Fruit fly (Drosophila melanogaster) whole organism, embryonic: ENCODE data around the gene ebd2.

Experiments
- BEAF-32 ChIP-seq: fragments of 200-800 bp; sonication (Bioruptor generic); optimal IDR thresholded peaks from 3 replicates; lab custom pipeline; 2017; ENCODE audit warnings: missing biosample characterization, missing genetic modification characterization, mild to moderate bottlenecking, moderate library complexity, missing genetic modification reagents
- CG11456 ChIP-seq: fragments of 200-800 bp; sonication (Bioruptor generic); IDR thresholded peaks from 3 replicates; pipeline ENCODE4 v1.3.6; 2022; ENCODE audit warnings: missing biosample characterization, missing genetic modification characterization
- CG11504 ChIP-seq: fragments of 200-800 bp; sonication (Bioruptor generic); optimal IDR thresholded peaks from 3 replicates; lab custom pipeline; 2019; ENCODE audit warnings: missing biosample characterization, mild to moderate bottlenecking, missing genetic modification characterization, moderate library complexity
- CG12104 ChIP-seq: fragments of 200-800 bp; sonication (Bioruptor generic); optimal IDR thresholded peaks from 3 replicates; lab custom pipeline; 2016; ENCODE audit warnings: missing biosample characterization, missing genetic modification characterization
- CG12942 ChIP-seq: fragments of 200-800 bp; sonication (Bioruptor generic); optimal IDR thresholded peaks from 3 replicates; lab custom pipeline; 2016; ENCODE audit warnings: missing biosample characterization, missing genetic modification characterization
- CG15479 ChIP-seq: fragments of 200-800 bp; sonication (Bioruptor generic); optimal IDR thresholded peaks from 3 replicates; lab custom pipeline; 2019; ENCODE audit warnings: missing biosample characterization, mild to moderate bottlenecking, missing genetic modification characterization, moderate library complexity
- CG15601 ChIP-seq: fragments of 200-800 bp; sonication (Bioruptor generic); optimal IDR thresholded peaks from 3 replicates; lab custom pipeline; 2019; ENCODE audit warnings: missing biosample characterization, mild to moderate bottlenecking, missing genetic modification characterization, moderate library complexity
- CG1647 ChIP-seq: fragments of 200-800 bp; sonication (Bioruptor generic); optimal IDR thresholded peaks from 3 replicates; lab custom pipeline; 2016; ENCODE audit warnings: missing biosample characterization, missing genetic modification characterization
- CG17328 ChIP-seq: fragments of 200-800 bp; sonication (Bioruptor generic); IDR thresholded peaks from 2 replicates; pipeline ENCODE4 v1.3.6; 2022; ENCODE audit warnings: missing biosample characterization, missing genetic modification characterization
- CG1792 ChIP-seq: fragments of 200-800 bp; sonication (Bioruptor generic); optimal IDR thresholded peaks from 2 replicates; lab custom pipeline; 2016; ENCODE audit warnings: missing biosample characterization, missing genetic modification characterization
- CG2199 ChIP-seq: fragments of 200-800 bp; sonication (Bioruptor generic); IDR thresholded peaks from 3 replicates; pipeline ENCODE4 v1.3.6; 2022; ENCODE audit warnings: missing biosample characterization, missing genetic modification characterization
- CG2712 ChIP-seq: fragments of 200-800 bp; optimal IDR thresholded peaks from 3 replicates; lab custom pipeline; 2019; ENCODE audit warnings: missing biosample characterization, mild to moderate bottlenecking, missing genetic modification characterization, moderate library complexity
- CG31365 ChIP-seq: fragments of 200-800 bp; sonication (Bioruptor generic); optimal IDR thresholded peaks from 2 replicates; lab custom pipeline; 2018; ENCODE audit warnings: missing biosample characterization, mild to moderate bottlenecking, missing genetic modification characterization
- CG31441 ChIP-seq: fragments of 200-800 bp; sonication (Bioruptor generic); IDR thresholded peaks from 2 replicates; pipeline ENCODE4 v1.3.6; 2022; ENCODE audit warnings: missing biosample characterization, missing genetic modification characterization
- CG32532 ChIP-seq: fragments of 200-800 bp; sonication (Bioruptor generic); IDR thresholded peaks from 2 replicates; pipeline ENCODE4 v1.3.6; 2022; ENCODE audit warnings: missing biosample characterization, missing genetic modification characterization
- CG4730 ChIP-seq: fragments of 200-800 bp; sonication (Bioruptor generic); IDR thresholded peaks from 2 replicates; pipeline ENCODE4 v1.3.6; 2022; ENCODE audit warnings: missing biosample characterization, missing genetic modification characterization
- CG4820 ChIP-seq: fragments of 200-800 bp; sonication (Bioruptor generic); optimal IDR thresholded peaks from 3 replicates; lab custom pipeline; 2016; ENCODE audit warnings: missing biosample characterization, missing genetic modification characterization
- CG5245 ChIP-seq: fragments of 200-800 bp; sonication (Bioruptor generic); optimal IDR thresholded peaks from 3 replicates; lab custom pipeline; 2016; ENCODE audit warnings: missing biosample characterization, missing genetic modification characterization
- CG6689 ChIP-seq: fragments of 200-800 bp; sonication (Bioruptor generic); IDR thresholded peaks from 2 replicates; pipeline ENCODE4 v1.3.6; 2022; ENCODE audit warnings: missing biosample characterization, missing genetic modification characterization
- CG6854 ChIP-seq: fragments of 200-800 bp; sonication (Bioruptor generic); optimal IDR thresholded peaks from 3 replicates; lab custom pipeline; 2017; ENCODE audit warnings: missing biosample characterization, mild to moderate bottlenecking, missing genetic modification characterization
- CG7928 ChIP-seq: fragments of 200-800 bp; sonication (Bioruptor generic); optimal IDR thresholded peaks from 2 replicates; lab custom pipeline; 2017; ENCODE audit warnings: missing biosample characterization, mild to moderate bottlenecking, missing genetic modification characterization
- CG8944 ChIP-seq: fragments of 200-800 bp; sonication (Bioruptor generic); optimal IDR thresholded peaks from 3 replicates; lab custom pipeline; 2016; ENCODE audit warnings: missing biosample characterization, missing genetic modification characterization
- CG9215 ChIP-seq: fragments of 200-800 bp; sonication (Bioruptor generic); IDR thresholded peaks from 2 replicates; pipeline ENCODE4 v1.3.6; 2022; ENCODE audit warnings: missing biosample characterization, missing genetic modification characterization
- Doc3 ChIP-seq: fragments of 200-800 bp; sonication (Bioruptor generic); IDR thresholded peaks from 3 replicates; pipeline ENCODE4 v1.3.6; 2022; ENCODE audit warnings: missing biosample characterization, missing genetic modification characterization; ENCODE audit not compliant: partially characterized antibody
- HmgD ChIP-seq: fragments of 200-800 bp; sonication (Bioruptor generic); optimal IDR thresholded peaks from 3 replicates; lab custom pipeline; 2016; ENCODE audit warnings: missing biosample characterization, missing genetic modification characterization
- Hr51 ChIP-seq, 2 experiments: fragments of 200-800 bp; sonication (Bioruptor generic); optimal IDR thresholded peaks; 2 replicates in 1 of 2; 3 replicates in 1 of 2; lab custom pipeline; 2016 to 2018; ENCODE audit warnings: missing biosample characterization in 2 of 2, missing genetic modification characterization in 2 of 2, mild to moderate bottlenecking in 1 of 2, moderate library complexity in 1 of 2
- Mrtf ChIP-seq: fragments of 200-800 bp; sonication (Bioruptor generic); IDR thresholded peaks from 3 replicates; pipeline ENCODE4 v1.3.6; 2022; ENCODE audit warnings: missing biosample characterization, missing genetic modification characterization
- NC2α ChIP-seq: fragments of 200-800 bp; sonication (Bioruptor generic); optimal IDR thresholded peaks from 2 replicates; lab custom pipeline; 2016; ENCODE audit warnings: missing biosample characterization, missing genetic modification characterization
- Nf-YA ChIP-seq: fragments of 200-800 bp; sonication (Bioruptor generic); IDR thresholded peaks from 2 replicates; pipeline ENCODE4 v1.3.6; 2022; ENCODE audit warnings: missing biosample characterization, missing genetic modification characterization
- Rx ChIP-seq: fragments of 200-800 bp; sonication (Bioruptor generic); IDR thresholded peaks from 2 replicates; pipeline ENCODE4 v1.3.6; 2022; ENCODE audit warnings: missing biosample characterization, missing genetic modification characterization
- Six4 ChIP-seq: fragments of 200-800 bp; sonication (Bioruptor generic); optimal IDR thresholded peaks from 2 replicates; lab custom pipeline; 2016; ENCODE audit warnings: missing biosample characterization, missing genetic modification characterization
- aop ChIP-seq: fragments of 200-800 bp; sonication (Bioruptor generic); IDR thresholded peaks from 2 replicates; pipeline ENCODE4 v1.3.6; 2022; ENCODE audit warnings: missing biosample characterization, missing genetic modification characterization
- caup ChIP-seq: fragments of 200-800 bp; sonication (Bioruptor generic); optimal IDR thresholded peaks from 3 replicates; lab custom pipeline; 2017; ENCODE audit warnings: missing biosample characterization, mild to moderate bottlenecking, missing genetic modification characterization, moderate library complexity; ENCODE audit not compliant: severe bottlenecking
- cwo ChIP-seq: fragments of 200-800 bp; sonication (Bioruptor generic); optimal IDR thresholded peaks from 3 replicates; lab custom pipeline; 2017; ENCODE audit warnings: missing biosample characterization, missing genetic modification characterization, mild to moderate bottlenecking, moderate library complexity, missing genetic modification reagents
- dati ChIP-seq: fragments of 200-800 bp; sonication (Bioruptor generic); IDR thresholded peaks from 2 replicates; pipeline ENCODE4 v1.3.6; 2022; ENCODE audit warnings: missing biosample characterization, missing genetic modification characterization
- disco-r ChIP-seq: fragments of 200-800 bp; sonication (Bioruptor generic); optimal IDR thresholded peaks from 2 replicates; lab custom pipeline; 2016; ENCODE audit warnings: missing biosample characterization, missing genetic modification characterization
- dmrt11E ChIP-seq: fragments of 200-800 bp; sonication (Bioruptor generic); optimal IDR thresholded peaks from 3 replicates; lab custom pipeline; 2018; ENCODE audit warnings: missing biosample characterization, mild to moderate bottlenecking, missing genetic modification characterization, moderate library complexity
- gfzf ChIP-seq: fragments of 200-800 bp; sonication (Bioruptor generic); optimal IDR thresholded peaks from 2 replicates; lab custom pipeline; 2016; ENCODE audit warnings: missing biosample characterization, mild to moderate bottlenecking, missing genetic modification characterization, moderate library complexity
- grn ChIP-seq: fragments of 200-800 bp; sonication (Bioruptor generic); optimal IDR thresholded peaks from 3 replicates; lab custom pipeline; 2017; ENCODE audit warnings: missing biosample characterization, missing genetic modification characterization
- insv ChIP-seq, 2 experiments: fragments of 200-800 bp; sonication (Bioruptor generic); optimal IDR thresholded peaks; 3 replicates each; lab custom pipeline; 2016 to 2018; ENCODE audit warnings: missing biosample characterization in 2 of 2, missing genetic modification characterization in 2 of 2
- mam ChIP-seq: fragments of 200-800 bp; sonication (Bioruptor generic); optimal IDR thresholded peaks from 3 replicates; lab custom pipeline; 2016; ENCODE audit warnings: missing biosample characterization, missing genetic modification characterization
- nom ChIP-seq: fragments of 200-800 bp; sonication (Bioruptor generic); optimal IDR thresholded peaks from 2 replicates; lab custom pipeline; 2017; ENCODE audit warnings: missing biosample characterization, missing genetic modification characterization, mild to moderate bottlenecking, moderate library complexity, missing genetic modification reagents
- pzg ChIP-seq: fragments of 200-800 bp; sonication (Bioruptor generic); optimal IDR thresholded peaks from 3 replicates; lab custom pipeline; 2018; ENCODE audit warnings: missing biosample characterization, mild to moderate bottlenecking, missing genetic modification characterization, moderate library complexity
- repo ChIP-seq: fragments of 200-800 bp; sonication (Bioruptor generic); optimal IDR thresholded peaks from 2 replicates; lab custom pipeline; 2016; ENCODE audit warnings: missing biosample characterization, missing genetic modification characterization
- sob ChIP-seq: fragments of 200-800 bp; sonication (Bioruptor generic); IDR thresholded peaks from 2 replicates; pipeline ENCODE4 v1.3.6; 2022; ENCODE audit warnings: missing biosample characterization, missing genetic modification characterization
- tin ChIP-seq: fragments of 200-800 bp; sonication (Bioruptor generic); optimal IDR thresholded peaks from 3 replicates; lab custom pipeline; 2016; ENCODE audit warnings: missing biosample characterization, missing genetic modification characterization
- trh ChIP-seq: fragments of 200-800 bp; sonication (Bioruptor generic); optimal IDR thresholded peaks from 2 replicates; lab custom pipeline; 2016; ENCODE audit warnings: missing biosample characterization, missing genetic modification characterization
- usp ChIP-seq: fragments of >200 bp; optimal IDR thresholded peaks from 2 replicates; lab custom pipeline; 2017; ENCODE audit warnings: missing biosample characterization, missing genetic modification characterization
- vvl ChIP-seq: fragments of 200-800 bp; sonication (Bioruptor generic); IDR thresholded peaks from 2 replicates; pipeline ENCODE4 v1.3.6; 2022; ENCODE audit warnings: missing biosample characterization, missing genetic modification characterization
- wek ChIP-seq: fragments of 200-800 bp; sonication (Bioruptor generic); optimal IDR thresholded peaks from 3 replicates; lab custom pipeline; 2018; ENCODE audit warnings: missing biosample characterization, mild to moderate bottlenecking, missing genetic modification characterization, moderate library complexity
- zen ChIP-seq: fragments of 200-800 bp; sonication (Bioruptor generic); optimal IDR thresholded peaks from 3 replicates; lab custom pipeline; 2018; ENCODE audit warnings: missing biosample characterization, mild to moderate bottlenecking, missing genetic modification characterization, moderate library complexity

The ebd2 gene

DNA sequence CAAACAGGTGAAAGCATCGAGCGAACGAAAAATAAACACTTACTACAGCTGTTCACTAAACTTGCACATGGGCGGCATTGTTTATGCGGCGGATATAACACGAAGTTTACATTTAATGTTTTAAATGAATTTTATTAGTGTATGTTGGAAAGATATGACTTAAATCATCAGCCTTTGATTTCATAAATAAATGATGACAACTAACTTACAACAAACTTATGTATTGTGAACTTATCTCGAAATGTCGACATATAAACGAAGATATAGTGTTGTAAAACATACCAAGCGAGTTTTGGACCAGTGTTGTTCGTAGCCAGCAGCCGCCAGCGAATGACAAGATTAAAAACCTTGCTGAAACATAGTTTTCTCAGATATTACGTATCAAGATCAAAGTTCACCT, 44.7 kb downstream of the ebd2 start, which contains the start of the genes CG11309 and CG7632 (continued):
- peak; percentile 96 for TF ChIP-seq trh
- peak; percentile 100 for TF ChIP-seq CG6854 (GFP tag; lab: Kevin White, UChicago)
- TF ChIP-seq CG5245 (GFP tag; lab: Kevin White, UChicago) = peak; percentile 98
- TF ChIP-seq CG11456 (GFP tag; lab: Robert Waterston, UW) = peak; percentile 95
- TF ChIP-seq tin (GFP tag; lab: Kevin White, UChicago) = peak; percentile 99
- peak; percentile 100 for TF ChIP-seq CG4820
- peak; percentile 83 for TF ChIP-seq CG4730 (GFP tag; lab: Robert Waterston, UW)
- TF ChIP-seq Six4 (GFP tag; lab: Kevin White, UChicago) = peak; percentile 99
- TF ChIP-seq CG31441 (GFP tag; lab: Robert Waterston, UW) = peak; percentile 100
- TF ChIP-seq CG15479 (GFP tag; lab: Kevin White, UChicago) = peak; percentile 81
- TF ChIP-seq Mrtf = peak; percentile 95
- TF ChIP-seq CG12942 = peak; percentile 98
- TF ChIP-seq disco-r (GFP tag; lab: Kevin White, UChicago) = peak; percentile 97
- peak; percentile 99 for TF ChIP-seq CG17328
- TF ChIP-seq HmgD (GFP tag; lab: Kevin White, UChicago) = peak; percentile 97
- peak; percentile 98 for TF ChIP-seq repo (GFP tag; lab: Kevin White, UChicago)
- TF ChIP-seq sob = peak; percentile 98
- peak; percentile 100 for TF ChIP-seq zen
- TF ChIP-seq grn (GFP tag; lab: Kevin White, UChicago) = peak; percentile 85
- peak; percentile 97 for TF ChIP-seq CG1792 (GFP tag; lab: Kevin White, UChicago)
- TF ChIP-seq dmrt11E (tag; lab: Kevin White, UChicago) = peak; percentile 100
- peak; percentile 98 for TF ChIP-seq CG2199 (GFP tag; lab: Robert Waterston, UW)
- peak; percentile 98 for TF ChIP-seq mam
- peak; percentile 98 for TF ChIP-seq wek (GFP tag; lab: Kevin White, UChicago)
- no peak for TF ChIP-seq usp (GFP tag; lab: Kevin White, UChicago)
- peak; percentile 98 for TF ChIP-seq NC2α (GFP tag; lab: Kevin White, UChicago)
- TF ChIP-seq CG7928 = peak; percentile 87
- TF ChIP-seq CG32532 (GFP tag; lab: Robert Waterston, UW) = peak; percentile 98
- TF ChIP-seq Nf-YA = peak; percentile 97
- peak; percentile 40 for TF ChIP-seq gfzf (GFP tag; lab: Kevin White, UChicago)
- peak; percentile 95 for TF ChIP-seq dati (GFP tag; lab: Robert Waterston, UW)
- TF ChIP-seq insv (GFP tag; optimal IDR thresholded peaks at IDR 0.05; lab: Kevin White, UChicago) = peak; percentile 48 to 87
- TF ChIP-seq caup = peak; percentile 99
- TF ChIP-seq vvl (GFP tag; lab: Robert Waterston, UW) = peak; percentile 100
- peak; percentile 97 to 100 for TF ChIP-seq Hr51 (GFP tag; optimal IDR thresholded peaks at IDR 0.05; lab: Kevin White, UChicago)
- peak; percentile 98 for TF ChIP-seq CG1647
- TF ChIP-seq Rx = peak; percentile 97
- peak; percentile 98 for TF ChIP-seq cwo (GFP tag; lab: Kevin White, UChicago)
- peak; percentile 96 for TF ChIP-seq CG8944 (GFP tag; lab: Kevin White, UChicago)
- TF ChIP-seq CG9215 = peak; percentile 87
- peak; percentile 100 for TF ChIP-seq CG2712 (tag; lab: Kevin White, UChicago)
- TF ChIP-seq CG12104 (GFP tag; lab: Kevin White, UChicago) = peak; percentile 100
- peak; percentile 67 for TF ChIP-seq pzg
- TF ChIP-seq CG11504 (tag; lab: Kevin White, UChicago) = peak; percentile 98
- no peak for TF ChIP-seq Doc3 (GFP tag; lab: Robert Waterston, UW)
- peak; percentile 41 for TF ChIP-seq BEAF-32 (GFP tag; lab: Kevin White, UChicago)
- peak; percentile 92 for TF ChIP-seq aop (GFP tag; lab: Robert Waterston, UW)
- peak; percentile 96 for TF ChIP-seq CG31365 (tag; lab: Kevin White, UChicago)
- peak; percentile 98 for TF ChIP-seq CG6689 (GFP tag; lab: Robert Waterston, UW)
- TF ChIP-seq nom (GFP tag; lab: Kevin White, UChicago) = peak; percentile 99
- TF ChIP-seq CG15601 (tag; lab: Kevin White, UChicago) = peak; percentile 99
